Worm (Caenorhabditis elegans) whole organism, early embryonic: ENCODE data around the gene rbr-2.

Experiments used
- B0310.2 ChIP-seq: sonication (generic microtip); optimal IDR thresholded peaks from 2 replicates; lab custom pipeline; 2016; ENCODE audit warnings: mild to moderate bottlenecking, missing genetic modification characterization, missing compliant biosample characterization
- ama-1 ChIP-seq: fragments of 150-350 bp; optimal IDR thresholded peaks from 2 replicates; lab custom pipeline; 2014
- ceh-36 ChIP-seq: sonication (generic microtip); optimal IDR thresholded peaks from 2 replicates; lab custom pipeline; 2016; ENCODE audit warnings: missing genetic modification characterization, inconsistent platforms, missing compliant biosample characterization
- hmg-4 ChIP-seq: fragments of 200-800 bp; sonication (Bioruptor generic); optimal IDR thresholded peaks from 2 replicates; lab custom pipeline; 2018; ENCODE audit warnings: mild to moderate bottlenecking, missing genetic modification characterization, missing compliant biosample characterization
- sea-1 ChIP-seq: fragments of 200-800 bp; sonication (Bioruptor generic); conservative IDR thresholded peaks from 2 replicates; pipeline ENCODE4 v1.3.6; 2022; ENCODE audit warnings: missing genetic modification characterization, missing compliant biosample characterization

- TF ChIP-seq ceh-36 (tag; lab: Kevin White, UChicago) (no peak), B0310.2 (tag; lab: Kevin White, UChicago) (no peak), sea-1 (GFP tag; lab: Robert Waterston, UW) (no peak), hmg-4 (GFP tag; lab: Kevin White, UChicago) (no peak), ama-1 (no peak)
These were observed 32.1 kb downstream of the rbr-2 start, which contains the start of gene Y69E1A.3 for ce11 chrIV:10951997-10952396.
